Worm (Caenorhabditis elegans) whole organism, L4 larva: ENCODE results near the gene Y116A8C.44.

ENCODE experiments used
- F26F4.8 ChIP-seq: fragments of 200-800 bp; sonication (Bioruptor generic); conservative IDR thresholded peaks from 2 replicates; pipeline ENCODE4 v1.3.6; 2022; ENCODE audit warnings: missing genetic modification characterization, missing compliant biosample characterization
- arid-1 ChIP-seq: fragments of 200-800 bp; sonication (Bioruptor generic); conservative IDR thresholded peaks from 2 replicates; pipeline ENCODE4 v1.3.6; 2022; ENCODE audit warnings: missing genetic modification reagents, missing genetic modification characterization, missing compliant biosample characterization
- ceh-62 ChIP-seq: sonication (generic microtip); optimal IDR thresholded peaks from 2 replicates; lab custom pipeline; 2017; ENCODE audit warnings: missing biosample characterization, missing genetic modification characterization
- ceh-82 ChIP-seq: sonication (generic microtip); optimal IDR thresholded peaks from 2 replicates; lab custom pipeline; 2017; ENCODE audit warnings: missing biosample characterization, missing genetic modification characterization
- lin-13 ChIP-seq: fragments of 150-350 bp; optimal IDR thresholded peaks from 2 replicates; lab custom pipeline; 2014; ENCODE audit warnings: missing biosample characterization, missing genetic modification reagents, missing genetic modification characterization
- lin-29 ChIP-seq: fragments of 200-800 bp; sonication (Bioruptor generic); IDR thresholded peaks from 2 replicates; pipeline ENCODE4 v1.3.6; 2022; ENCODE audit warnings: missing genetic modification reagents, missing genetic modification characterization, missing compliant biosample characterization
- nhr-11 ChIP-seq: fragments of 150-350 bp; optimal IDR thresholded peaks from 2 replicates; lab custom pipeline; 2014; ENCODE audit warnings: missing biosample characterization, missing genetic modification characterization
- set-16 ChIP-seq: fragments of 200-800 bp; sonication (Bioruptor generic); IDR thresholded peaks from 2 replicates; pipeline ENCODE4 v1.3.6; 2022; ENCODE audit warnings: missing genetic modification reagents, missing genetic modification characterization, missing compliant biosample characterization
- snpc-1.2 ChIP-seq: fragments of 200-800 bp; sonication (Bioruptor generic); IDR thresholded peaks from 2 replicates; pipeline ENCODE4 v1.3.6; 2022; ENCODE audit warnings: missing genetic modification reagents, missing genetic modification characterization, missing compliant biosample characterization

Gene Y116A8C.44

DNA sequence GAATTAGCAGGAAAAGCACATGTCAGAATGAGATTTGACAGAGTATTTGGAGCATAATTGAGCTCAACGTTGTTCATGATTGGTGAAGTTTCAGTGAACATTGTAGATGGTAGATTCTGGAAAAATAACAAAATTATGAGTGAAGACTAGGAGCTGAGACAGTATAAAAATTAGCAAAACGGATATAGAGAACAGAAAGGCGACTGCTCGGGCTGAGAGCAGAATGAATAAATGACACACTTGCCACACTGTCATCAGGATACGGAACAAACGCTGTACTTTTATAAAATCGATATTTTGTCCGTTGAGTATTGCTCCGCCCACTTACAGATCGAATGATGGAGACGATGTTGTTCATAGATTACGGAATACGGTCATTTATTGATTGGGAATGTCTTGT is 32.9 kb downstream of the Y116A8C.44 start, which contains the start of gene dct-13 (continued):
- TF ChIP-seq nhr-11 (tag; lab: Kevin White, UChicago) (no peak), arid-1 (GFP tag; lab: Robert Waterston, UW) (no peak), lin-29 (GFP tag; lab: Robert Waterston, UW) (no peak)

DNA sequence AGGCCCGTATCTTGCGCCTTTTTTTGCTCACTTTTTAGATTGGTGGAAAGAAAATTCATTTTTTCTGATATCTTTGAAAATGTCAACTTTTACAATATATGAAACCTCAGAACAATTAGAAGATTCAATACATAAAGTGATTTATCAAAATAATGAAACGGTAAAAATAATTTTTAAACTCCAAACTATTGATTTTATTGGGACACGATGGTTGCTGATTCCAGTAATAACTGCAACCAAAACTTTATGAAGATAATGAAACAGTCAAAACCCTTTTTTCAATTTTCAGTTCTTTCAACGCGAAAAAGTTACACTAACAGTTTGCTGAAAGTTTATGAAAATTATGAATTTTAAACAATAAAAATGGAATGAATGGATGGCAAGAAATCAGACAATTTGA is 36.9 kb downstream of the Y116A8C.44 start:
- no peak for TF ChIP-seq lin-13
- TF ChIP-seq snpc-1.2 (GFP tag; lab: Robert Waterston, UW), result peak; percentile 75
- no peak for TF ChIP-seq lin-29 (GFP tag; lab: Robert Waterston, UW)
- no peak for TF ChIP-seq ceh-82 (tag; lab: Kevin White, UChicago)
- no peak for TF ChIP-seq F26F4.8 (GFP tag; lab: Robert Waterston, UW)

DNA sequence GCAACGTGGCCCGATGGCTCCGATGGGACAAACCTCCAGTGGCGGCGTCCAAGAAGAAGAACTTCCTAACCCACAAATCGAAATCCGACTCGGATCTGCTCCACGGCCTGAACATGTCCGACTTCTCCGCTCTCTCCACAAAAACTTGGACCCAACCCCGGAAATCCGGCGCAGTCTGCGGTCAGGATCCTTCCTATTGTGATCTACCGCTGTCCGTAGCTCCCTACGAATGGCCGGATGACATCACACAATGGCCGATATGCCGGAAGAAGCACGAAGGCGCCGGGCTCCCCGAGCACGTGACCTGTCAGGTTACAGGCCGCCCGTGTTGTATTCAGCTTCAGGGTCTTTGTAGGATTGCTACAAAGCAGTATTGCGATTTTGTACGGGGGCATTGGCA is 47.7 kb downstream of the Y116A8C.44 start:
- peak; percentile 71 for TF ChIP-seq set-16 (GFP tag; lab: Robert Waterston, UW)
- no peak for TF ChIP-seq ceh-62 (tag; lab: Kevin White, UChicago)
